Worm (Caenorhabditis elegans) whole organism, L2 larva: Measurements from ENCODE around the gene cyp-13A12.

Experiments
- aly-2 ChIP-seq: fragments of 150-350 bp; optimal IDR thresholded peaks from 2 replicates; lab custom pipeline; 2014; ENCODE audit warnings: missing biosample characterization, missing genetic modification characterization
- nhr-25 ChIP-seq: fragments of 150-350 bp; sonication (generic microtip); optimal IDR thresholded peaks from 3 replicates; lab custom pipeline; 2014; ENCODE audit warnings: missing biosample characterization, missing genetic modification characterization
- zag-1 ChIP-seq: fragments of 150-350 bp; optimal IDR thresholded peaks from 2 replicates; lab custom pipeline; 2014; ENCODE audit warnings: missing biosample characterization, missing genetic modification characterization
- ztf-11 ChIP-seq: sonication (generic microtip); optimal IDR thresholded peaks from 2 replicates; lab custom pipeline; 2017; ENCODE audit warnings: missing biosample characterization, missing genetic modification characterization

ce11 chrIII:12993607-12994006 lies 30.7 kb upstream of the cyp-13A12 start, which contains the start of gene col-97:
- no peak for TF ChIP-seq nhr-25
- no peak for TF ChIP-seq aly-2 (tag; lab: Kevin White, UChicago)
- no peak for TF ChIP-seq ztf-11
- TF ChIP-seq zag-1 = no peak
